Worm (Caenorhabditis elegans) whole organism, L4 larva: Measurements from ENCODE around the gene tbb-6.

Experiments used
- ZK546.5 ChIP-seq, 2 experiments: sonication (generic microtip); optimal IDR thresholded peaks; 2 replicates each; lab custom pipeline; 2017; ENCODE audit warnings: missing biosample characterization in 2 of 2, missing genetic modification characterization in 2 of 2
- daf-12 ChIP-seq: fragments of 150-350 bp; optimal IDR thresholded peaks from 2 replicates; lab custom pipeline; 2014; ENCODE audit warnings: missing biosample characterization, missing genetic modification reagents, missing genetic modification characterization
- daf-19 ChIP-seq: fragments of 200-800 bp; sonication (Bioruptor generic); conservative IDR thresholded peaks from 2 replicates; pipeline ENCODE4 v1.3.6; 2022; ENCODE audit warnings: missing genetic modification characterization, missing compliant biosample characterization
- dpl-1 ChIP-seq: fragments of 150-350 bp; optimal IDR thresholded peaks from 2 replicates; lab custom pipeline; 2014; ENCODE audit warnings: missing biosample characterization, missing genetic modification reagents, missing genetic modification characterization
- fos-1 ChIP-seq: fragments of 150-350 bp; optimal IDR thresholded peaks from 2 replicates; lab custom pipeline; 2014; ENCODE audit warnings: missing biosample characterization, missing genetic modification characterization
- mdl-1 ChIP-seq, 2 experiments: fragments of 150-350 bp in 1 of 2; sonication (generic microtip) in 1 of 2; optimal IDR thresholded peaks; 2 replicates each; lab custom pipeline; 2014 to 2017; ENCODE audit warnings: missing biosample characterization in 2 of 2, missing genetic modification characterization in 2 of 2
- nhr-77 ChIP-seq: fragments of 150-350 bp; optimal IDR thresholded peaks from 2 replicates; lab custom pipeline; 2014; ENCODE audit warnings: missing biosample characterization, missing genetic modification characterization
- tra-1 ChIP-seq: fragments of 200-800 bp; sonication (Bioruptor generic); IDR thresholded peaks from 2 replicates; pipeline ENCODE4 v1.3.6; 2022; ENCODE audit warnings: missing genetic modification reagents, missing genetic modification characterization, missing compliant biosample characterization
- unc-130 ChIP-seq: sonication (generic microtip); optimal IDR thresholded peaks from 2 replicates; lab custom pipeline; 2016; ENCODE audit warnings: missing genetic modification reagents, missing genetic modification characterization, missing compliant biosample characterization

ce11 chrV:12301985-12302591 lies 40.8 kb downstream of the tbb-6 start, which contains the start of the genes frm-7 and F55C5.17:
- no peak for TF ChIP-seq tra-1 (GFP tag; lab: Robert Waterston, UW)
- TF ChIP-seq fos-1 (tag; lab: Kevin White, UChicago) = no peak
- no peak for TF ChIP-seq nhr-77 (tag; lab: Kevin White, UChicago)
- TF ChIP-seq ZK546.5 (tag; optimal IDR thresholded peaks at IDR 0.05; lab: Kevin White, UChicago) = no peak
- no peak for TF ChIP-seq daf-12 (tag; lab: Kevin White, UChicago)
- no peak for TF ChIP-seq daf-19 (GFP tag; lab: Robert Waterston, UW)
- TF ChIP-seq dpl-1 = no peak
- no peak for TF ChIP-seq mdl-1 (tag; optimal IDR thresholded peaks at IDR 0.05; lab: Kevin White, UChicago)
- TF ChIP-seq unc-130 (GFP tag; lab: Kevin White, UChicago) = no peak
